Worm (Caenorhabditis elegans) whole organism, late embryonic: ENCODE data around the gene txt-14.

Source experiments
- eyg-1 ChIP-seq: sonication (generic microtip); optimal IDR thresholded peaks from 2 replicates; lab custom pipeline; 2016; ENCODE audit warnings: missing genotype, missing genetic modification characterization, missing compliant biosample characterization
- nfya-1 ChIP-seq: sonication (generic microtip); optimal IDR thresholded peaks from 2 replicates; lab custom pipeline; 2017; ENCODE audit warnings: missing genetic modification characterization, mild to moderate bottlenecking, missing compliant biosample characterization, antibody characterized with exemption, moderate library complexity

DNA sequence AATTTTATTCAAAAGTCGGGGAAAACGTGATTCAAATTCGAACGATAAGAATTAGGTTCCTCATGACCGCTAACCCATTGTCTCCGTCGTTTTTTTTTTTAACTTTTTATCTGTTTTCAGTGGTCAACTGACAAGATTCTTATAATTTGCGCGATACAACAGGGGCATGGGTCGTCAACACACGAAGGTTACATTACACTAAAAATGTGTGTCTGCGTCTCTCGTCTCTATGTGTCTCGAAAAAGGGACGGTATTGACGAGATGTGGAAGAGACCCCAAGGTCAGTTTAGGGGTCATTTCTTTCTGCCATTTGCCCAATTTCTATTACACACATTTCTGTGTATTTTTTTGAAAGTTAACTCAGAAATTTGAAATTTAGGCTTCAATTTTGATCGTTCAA is 13.0 kb upstream of the txt-14 start:
- TF ChIP-seq nfya-1 (no peak), eyg-1 (no peak)
